Worm (Caenorhabditis elegans) whole organism, L1 larva: ENCODE data around the gene C53D6.7.

Experiments used
- C34B4.2 ChIP-seq: sonication (generic microtip); optimal IDR thresholded peaks from 2 replicates; lab custom pipeline; 2017; ENCODE audit warnings: mild to moderate bottlenecking, missing genetic modification characterization, missing compliant biosample characterization
- F16B12.6 ChIP-seq: fragments of 150-350 bp; optimal IDR thresholded peaks from 2 replicates; lab custom pipeline; 2014; ENCODE audit warnings: missing biosample characterization, missing genetic modification characterization
- Y116A8C.19 ChIP-seq: sonication (generic microtip); optimal IDR thresholded peaks from 2 replicates; lab custom pipeline; 2016; ENCODE audit warnings: missing compliant biosample characterization, missing genetic modification characterization, borderline replicate concordance
- aha-1 ChIP-seq: fragments of 150-350 bp; optimal IDR thresholded peaks from 2 replicates; lab custom pipeline; 2014; ENCODE audit warnings: missing biosample characterization, missing genetic modification characterization
- alr-1 ChIP-seq: fragments of 200-800 bp; sonication (Bioruptor generic); optimal IDR thresholded peaks from 2 replicates; lab custom pipeline; 2018; ENCODE audit warnings: borderline replicate concordance, mild to moderate bottlenecking, missing genetic modification characterization, missing compliant biosample characterization
- ama-1 ChIP-seq: fragments of 150-350 bp; optimal IDR thresholded peaks from 2 replicates; lab custom pipeline; 2014
- blmp-1 ChIP-seq: fragments of 150-350 bp; optimal IDR thresholded peaks from 2 replicates; lab custom pipeline; 2014; ENCODE audit warnings: missing biosample characterization, missing genetic modification characterization
- ceh-8 ChIP-seq: fragments of 200-800 bp; sonication (Bioruptor generic); optimal IDR thresholded peaks from 2 replicates; lab custom pipeline; 2018; ENCODE audit warnings: mild to moderate bottlenecking, missing genetic modification characterization, moderate library complexity, missing compliant biosample characterization
- ceh-90 ChIP-seq: sonication (generic microtip); optimal IDR thresholded peaks from 2 replicates; lab custom pipeline; 2016; ENCODE audit warnings: missing genetic modification characterization, missing compliant biosample characterization
- dpl-1 ChIP-seq, 3 experiments: fragments of 150-350 bp in 2 of 3; sonication (generic microtip) in 1 of 3; optimal IDR thresholded peaks; 2 replicates each; lab custom pipeline; 2014 to 2017; ENCODE audit warnings: missing biosample characterization in 3 of 3, missing genetic modification characterization in 3 of 3, missing genetic modification reagents in 3 of 3
- dsc-1 ChIP-seq: sonication (generic microtip); optimal IDR thresholded peaks from 2 replicates; lab custom pipeline; 2016; ENCODE audit warnings: mild to moderate bottlenecking, missing genetic modification characterization, missing compliant biosample characterization
- efl-1 ChIP-seq, 4 experiments: fragments of 150-350 bp; optimal IDR thresholded peaks in 3 of 4; peaks in 1 of 4; 1 replicate in 1 of 4; 2 replicates in 3 of 4; lab custom pipeline; 2014; ENCODE audit warnings: missing biosample characterization in 2 of 4, missing genetic modification characterization in 2 of 4, missing genetic modification reagents in 2 of 4
- efl-3 ChIP-seq: fragments of 200-800 bp; sonication (Bioruptor generic); optimal IDR thresholded peaks from 2 replicates; lab custom pipeline; 2018; ENCODE audit warnings: mild to moderate bottlenecking, missing genetic modification characterization, missing compliant biosample characterization
- egl-13 ChIP-seq: sonication (generic microtip); optimal IDR thresholded peaks from 2 replicates; lab custom pipeline; 2016; ENCODE audit warnings: missing genotype, missing genetic modification reagents, missing genetic modification characterization, missing compliant biosample characterization
- egl-27 ChIP-seq, 2 experiments: fragments of 150-350 bp in 1 of 2; sonication (generic microtip); optimal IDR thresholded peaks; 3 replicates each; lab custom pipeline; 2017 to 2018; ENCODE audit warnings: missing biosample characterization in 2 of 2, missing genetic modification characterization in 2 of 2, missing genetic modification reagents in 2 of 2
- elt-3 ChIP-seq, 6 experiments: fragments of 150-350 bp in 1 of 6; sonication (generic microtip); optimal IDR thresholded peaks; 2 replicates each; lab custom pipeline; 2017 to 2018; ENCODE audit warnings: missing biosample characterization in 6 of 6, missing genetic modification characterization in 6 of 6, inconsistent platforms in 1 of 6
- fkh-8 ChIP-seq: sonication (generic microtip); optimal IDR thresholded peaks from 2 replicates; lab custom pipeline; 2016; ENCODE audit warnings: mild to moderate bottlenecking, missing genetic modification characterization, missing compliant biosample characterization
- fos-1 ChIP-seq: fragments of 150-350 bp; optimal IDR thresholded peaks from 2 replicates; lab custom pipeline; 2014; ENCODE audit warnings: missing biosample characterization, missing genetic modification characterization
- grh-1 ChIP-seq: fragments of 200-800 bp; sonication (Bioruptor generic); IDR thresholded peaks from 2 replicates; pipeline ENCODE4 v1.3.6; 2022; ENCODE audit warnings: missing genetic modification reagents, missing genetic modification characterization, missing compliant biosample characterization
- jun-1 ChIP-seq: fragments of 150-350 bp; optimal IDR thresholded peaks from 2 replicates; lab custom pipeline; 2014; ENCODE audit warnings: missing biosample characterization, missing genetic modification reagents, missing genetic modification characterization
- lin-13 ChIP-seq: fragments of 150-350 bp; optimal IDR thresholded peaks from 2 replicates; lab custom pipeline; 2014; ENCODE audit warnings: missing biosample characterization, missing genetic modification reagents, missing genetic modification characterization
- lin-14 ChIP-seq: fragments of 200-800 bp; sonication (Bioruptor generic); optimal IDR thresholded peaks from 2 replicates; lab custom pipeline; 2018; ENCODE audit warnings: mild to moderate bottlenecking, missing genetic modification characterization, moderate library complexity, missing compliant biosample characterization
- lin-39 ChIP-seq: fragments of 150-350 bp; optimal IDR thresholded peaks from 2 replicates; lab custom pipeline; 2014; ENCODE audit warnings: missing biosample characterization, missing genetic modification reagents, missing genetic modification characterization
- lsy-2 ChIP-seq, 2 experiments: fragments of 150-350 bp; optimal IDR thresholded peaks; 2 replicates each; lab custom pipeline; 2014; ENCODE audit warnings: missing biosample characterization in 2 of 2, missing genetic modification characterization in 2 of 2
- mef-2 ChIP-seq: fragments of 150-350 bp; optimal IDR thresholded peaks from 2 replicates; lab custom pipeline; 2014; ENCODE audit warnings: missing biosample characterization, missing genetic modification characterization
- nhr-11 ChIP-seq: fragments of 150-350 bp; optimal IDR thresholded peaks from 2 replicates; lab custom pipeline; 2014; ENCODE audit warnings: missing biosample characterization, missing genetic modification characterization
- nhr-19 ChIP-seq: fragments of 200-800 bp; sonication (Bioruptor generic); conservative IDR thresholded peaks from 2 replicates; pipeline ENCODE4 v1.3.6; 2022; ENCODE audit warnings: missing genetic modification characterization, missing compliant biosample characterization
- nhr-237 ChIP-seq: fragments of 150-350 bp; optimal IDR thresholded peaks from 2 replicates; lab custom pipeline; 2014; ENCODE audit warnings: missing biosample characterization, missing genetic modification characterization
- nhr-71 ChIP-seq: sonication (generic microtip); optimal IDR thresholded peaks from 2 replicates; lab custom pipeline; 2016; ENCODE audit warnings: mild to moderate bottlenecking, missing genetic modification characterization, moderate library complexity, missing compliant biosample characterization
- nhr-76 ChIP-seq: sonication (generic microtip); optimal IDR thresholded peaks from 2 replicates; lab custom pipeline; 2017; ENCODE audit warnings: missing biosample characterization, missing genetic modification characterization
- nhr-77 ChIP-seq: fragments of 150-350 bp; optimal IDR thresholded peaks from 2 replicates; lab custom pipeline; 2014; ENCODE audit warnings: missing biosample characterization, missing genetic modification characterization
- nhr-84 ChIP-seq: sonication (generic microtip); optimal IDR thresholded peaks from 2 replicates; lab custom pipeline; 2017; ENCODE audit warnings: missing biosample characterization, missing genetic modification characterization
- pag-3 ChIP-seq: sonication (generic microtip); optimal IDR thresholded peaks from 2 replicates; lab custom pipeline; 2017; ENCODE audit warnings: missing genetic modification characterization, mild to moderate bottlenecking, missing compliant biosample characterization, antibody characterized with exemption, borderline replicate concordance; ENCODE audit not compliant: insufficient read depth
- rnt-1 ChIP-seq: sonication (generic microtip); optimal IDR thresholded peaks from 2 replicates; lab custom pipeline; 2016; ENCODE audit warnings: mild to moderate bottlenecking, missing genetic modification characterization, moderate library complexity, missing compliant biosample characterization
- snu-23 ChIP-seq: sonication (generic microtip); optimal IDR thresholded peaks from 2 replicates; lab custom pipeline; 2016; ENCODE audit warnings: missing genetic modification characterization, missing compliant biosample characterization
- sox-4 ChIP-seq: sonication (generic microtip); optimal IDR thresholded peaks from 2 replicates; lab custom pipeline; 2016; ENCODE audit warnings: missing genetic modification characterization, missing compliant biosample characterization
- sptf-1 ChIP-seq: fragments of 150-350 bp; optimal IDR thresholded peaks from 2 replicates; lab custom pipeline; 2014; ENCODE audit warnings: missing biosample characterization, missing genetic modification characterization
- tbx-2 ChIP-seq: sonication (generic microtip); optimal IDR thresholded peaks from 2 replicates; lab custom pipeline; 2016; ENCODE audit warnings: missing genetic modification characterization, missing compliant biosample characterization
- tlp-1 ChIP-seq: fragments of 150-350 bp; optimal IDR thresholded peaks from 2 replicates; lab custom pipeline; 2014; ENCODE audit warnings: missing biosample characterization, missing genetic modification characterization
- unc-130 ChIP-seq: fragments of 150-350 bp; optimal IDR thresholded peaks from 2 replicates; lab custom pipeline; 2017; ENCODE audit warnings: missing biosample characterization, missing genetic modification characterization, inconsistent platforms
- unc-30 ChIP-seq: sonication (generic microtip); optimal IDR thresholded peaks from 2 replicates; lab custom pipeline; 2017; ENCODE audit warnings: missing biosample characterization, missing genetic modification characterization
- vab-15 ChIP-seq: sonication (generic microtip); optimal IDR thresholded peaks from 2 replicates; lab custom pipeline; 2017; ENCODE audit warnings: missing genotype, mild to moderate bottlenecking, missing genetic modification characterization, missing compliant biosample characterization

C53D6.7 gene

DNA sequence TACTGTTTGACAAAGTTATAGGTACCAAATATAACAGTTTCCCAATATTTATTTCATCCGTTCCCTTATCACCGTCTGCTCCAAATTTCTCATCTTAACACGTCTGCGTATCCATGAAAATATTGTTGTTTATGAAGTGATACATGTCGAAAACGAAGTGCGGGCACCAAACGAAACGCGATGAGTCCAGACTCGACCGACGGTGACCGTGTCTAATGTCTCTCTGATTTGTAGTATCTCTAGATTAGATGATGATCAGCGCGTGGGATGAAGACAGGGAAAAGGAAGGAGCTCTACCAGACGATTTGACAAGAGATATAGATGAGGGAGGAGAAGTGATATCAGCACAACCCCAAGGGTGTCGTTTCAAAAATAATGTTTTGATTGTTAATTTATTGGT, 43.2 kb upstream of the C53D6.7 start (continued):
- TF ChIP-seq ama-1 (lab: Kevin White, UChicago) (no peak), ceh-90 (tag; lab: Kevin White, UChicago) (no peak), elt-3 (tag; optimal IDR thresholded peaks at IDR 0.05; lab: Kevin White, UChicago) (no peak), aha-1 (tag; lab: Kevin White, UChicago) (no peak), lin-13 (no peak), fos-1 (tag; lab: Kevin White, UChicago) (no peak), unc-130 (tag; lab: Kevin White, UChicago) (peak; percentile 73), lsy-2 (tag; optimal IDR thresholded peaks at IDR 0.05; lab: Kevin White, UChicago) (peak in 1 of 2 experiments; percentile 31), egl-13 (no peak), F16B12.6 (tag; lab: Kevin White, UChicago) (no peak), pag-3 (tag; lab: Kevin White, UChicago) (no peak), nhr-237 (tag; lab: Kevin White, UChicago) (no peak), grh-1 (no peak), egl-27 (tag; optimal IDR thresholded peaks at IDR 0.05; lab: Kevin White, UChicago) (no peak), fkh-8 (no peak), C34B4.2 (tag; lab: Kevin White, UChicago) (no peak), nhr-11 (tag; lab: Kevin White, UChicago) (no peak), jun-1 (tag; lab: Kevin White, UChicago) (no peak), nhr-77 (tag; lab: Kevin White, UChicago) (no peak), lin-39 (tag; lab: Kevin White, UChicago) (no peak), nhr-84 (tag; lab: Kevin White, UChicago) (no peak), nhr-71 (tag; lab: Kevin White, UChicago) (peak; percentile 70), unc-30 (tag; lab: Kevin White, UChicago) (no peak), nhr-76 (tag; lab: Kevin White, UChicago) (no peak)

DNA sequence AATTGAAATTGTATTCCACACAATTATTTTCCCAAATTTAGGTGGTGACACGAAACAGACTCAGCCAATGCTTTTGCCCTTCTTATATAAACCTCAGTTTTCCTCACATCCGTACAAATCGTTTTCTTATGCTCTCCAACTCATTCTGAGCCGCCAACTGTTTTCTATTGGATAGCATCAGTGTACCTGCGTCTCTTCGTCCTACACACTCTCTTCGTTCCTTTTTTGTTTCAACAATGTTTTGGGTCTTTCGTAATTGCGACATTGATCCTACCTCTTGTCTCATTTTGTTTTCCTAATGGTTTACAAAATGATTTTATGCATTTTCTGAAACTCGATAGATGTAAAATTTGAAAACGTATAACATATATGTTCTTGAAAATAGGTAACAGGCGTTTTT, 42.4 kb upstream of the C53D6.7 start:
- TF ChIP-seq efl-1 (optimal IDR thresholded peaks at IDR 0.05; lab: Kevin White, UChicago) (peak in 1 of 2 experiments; percentile 9), efl-1 (GFP tag; optimal IDR thresholded peaks at IDR 0.05 in 1 of 2; lab: Kevin White, UChicago) (no peak), aha-1 (tag; lab: Kevin White, UChicago) (no peak), Y116A8C.19 (tag; lab: Kevin White, UChicago) (no peak), rnt-1 (tag; lab: Kevin White, UChicago) (peak; percentile 78), sox-4 (tag; lab: Kevin White, UChicago) (no peak), ceh-8 (GFP tag; lab: Kevin White, UChicago) (no peak), dsc-1 (tag; lab: Kevin White, UChicago) (peak; percentile 12), nhr-19 (peak; percentile 18; the same call in 1 of the 2 replicates), mef-2 (tag; lab: Kevin White, UChicago) (no peak), nhr-71 (tag; lab: Kevin White, UChicago) (peak; percentile 57), lin-14 (GFP tag; lab: Kevin White, UChicago) (peak; percentile 24), snu-23 (GFP tag; lab: Kevin White, UChicago) (peak; percentile 20), ama-1 (lab: Kevin White, UChicago) (no peak), lin-39 (tag; lab: Kevin White, UChicago) (no peak), unc-130 (tag; lab: Kevin White, UChicago) (peak; percentile 19), efl-3 (GFP tag; lab: Kevin White, UChicago) (no peak)
- TF ChIP-seq, all 84 proteins: peak for 8

DNA sequence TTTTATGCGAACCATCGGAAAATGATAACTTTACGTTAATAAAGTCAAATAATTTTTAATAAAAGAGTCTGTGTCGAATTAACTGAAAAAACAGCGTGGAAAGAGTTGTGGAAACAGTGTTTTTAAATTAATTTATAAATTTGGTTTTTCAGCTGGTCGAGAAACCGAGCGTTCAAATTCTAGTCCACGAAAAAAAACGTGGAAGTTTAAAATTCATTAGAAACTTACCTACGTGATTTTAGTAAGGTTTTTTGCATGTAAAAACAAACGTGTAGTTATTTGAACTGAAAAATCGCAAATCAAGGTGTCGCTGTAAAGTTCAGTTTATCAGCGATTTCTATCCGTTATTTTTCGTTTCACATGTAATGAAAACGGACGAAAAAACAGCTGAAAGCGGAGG, 41.5 kb upstream of the C53D6.7 start, which contains the start of gene mans-4:
mans-4 (minus strand) TSS at position 101 of the 400 bp plus-strand sequence.
- TF ChIP-seq efl-1 (optimal IDR thresholded peaks at IDR 0.05; lab: Kevin White, UChicago) (no peak), efl-1 (GFP tag; optimal IDR thresholded peaks at IDR 0.05 in 1 of 2; lab: Kevin White, UChicago) (peak; percentile 3 to 88), tbx-2 (tag; lab: Kevin White, UChicago) (no peak), nhr-11 (tag; lab: Kevin White, UChicago) (no peak), vab-15 (no peak), Y116A8C.19 (tag; lab: Kevin White, UChicago) (no peak), alr-1 (tag; lab: Kevin White, UChicago) (no peak), sptf-1 (tag; lab: Kevin White, UChicago) (no peak), blmp-1 (tag; lab: Kevin White, UChicago) (no peak), tlp-1 (tag; lab: Kevin White, UChicago) (no peak), unc-130 (tag; lab: Kevin White, UChicago) (no peak), jun-1 (tag; lab: Kevin White, UChicago) (no peak), dpl-1 (GFP tag; optimal IDR thresholded peaks at IDR 0.05; lab: Kevin White, UChicago) (peak in 1 of 3 experiments; percentile 14)
- TF ChIP-seq, all 84 proteins: peak for 2
